Fruit fly (Drosophila melanogaster): ENCODE data around the gene CG33263.

The CG33263 gene

dm6 chr3L:13381160-13381559 is 42.8 kb downstream of the CG33263 start, which contains the start of gene CG14107:
CG14107 (minus strand) TSS chr3L:13381346.
- no peak for TF ChIP-seq noc (tag; optimal IDR thresholded peaks at IDR 0.05)

- TF ChIP-seq noc (tag; optimal IDR thresholded peaks at IDR 0.05) = no peak
These were observed 45.8 kb downstream of the CG33263 start, which contains the start of gene SNCF for dm6 chr3L:13378202-13378601. SNCF (plus strand) TSS chr3L:13378583.

dm6 chr3L:13377657-13378056 is 46.3 kb downstream of the CG33263 start, which contains the start of gene CG14111:
CG14111 (plus strand) TSS chr3L:13377957.
- TF ChIP-seq noc (tag; optimal IDR thresholded peaks at IDR 0.05) = no peak

Measured in whole organism, larva.